Worm (Caenorhabditis elegans) whole organism, early embryonic: ENCODE data around the gene golg-4.

ENCODE experiments used
- B0310.2 ChIP-seq: sonication (generic microtip); optimal IDR thresholded peaks from 2 replicates; lab custom pipeline; 2016; ENCODE audit warnings: mild to moderate bottlenecking, missing genetic modification characterization, missing compliant biosample characterization
- aly-1 ChIP-seq: sonication (generic microtip); optimal IDR thresholded peaks from 2 replicates; lab custom pipeline; 2016; ENCODE audit warnings: missing genetic modification characterization, missing compliant biosample characterization
- ama-1 ChIP-seq: fragments of 150-350 bp; optimal IDR thresholded peaks from 2 replicates; lab custom pipeline; 2014
- ceh-36 ChIP-seq: sonication (generic microtip); optimal IDR thresholded peaks from 2 replicates; lab custom pipeline; 2016; ENCODE audit warnings: missing genetic modification characterization, inconsistent platforms, missing compliant biosample characterization
- flt-1 ChIP-seq: fragments of 200-800 bp; sonication (Bioruptor generic); IDR thresholded peaks from 2 replicates; pipeline ENCODE4 v1.3.6; 2022; ENCODE audit warnings: missing genetic modification characterization, missing compliant biosample characterization
- hmbx-1 ChIP-seq: sonication (generic microtip); optimal IDR thresholded peaks from 2 replicates; lab custom pipeline; 2016; ENCODE audit warnings: mild to moderate bottlenecking, missing genetic modification characterization, missing compliant biosample characterization
- hmg-4 ChIP-seq: fragments of 200-800 bp; sonication (Bioruptor generic); optimal IDR thresholded peaks from 2 replicates; lab custom pipeline; 2018; ENCODE audit warnings: mild to moderate bottlenecking, missing genetic modification characterization, missing compliant biosample characterization
- hnd-1 ChIP-seq: sonication (generic microtip); optimal IDR thresholded peaks from 2 replicates; lab custom pipeline; 2016; ENCODE audit warnings: missing genetic modification characterization, missing compliant biosample characterization
- tbx-11 ChIP-seq: fragments of 200-800 bp; sonication (Bioruptor generic); IDR thresholded peaks from 2 replicates; pipeline ENCODE4 v1.3.6; 2022; ENCODE audit warnings: missing genetic modification characterization, missing compliant biosample characterization

DNA sequence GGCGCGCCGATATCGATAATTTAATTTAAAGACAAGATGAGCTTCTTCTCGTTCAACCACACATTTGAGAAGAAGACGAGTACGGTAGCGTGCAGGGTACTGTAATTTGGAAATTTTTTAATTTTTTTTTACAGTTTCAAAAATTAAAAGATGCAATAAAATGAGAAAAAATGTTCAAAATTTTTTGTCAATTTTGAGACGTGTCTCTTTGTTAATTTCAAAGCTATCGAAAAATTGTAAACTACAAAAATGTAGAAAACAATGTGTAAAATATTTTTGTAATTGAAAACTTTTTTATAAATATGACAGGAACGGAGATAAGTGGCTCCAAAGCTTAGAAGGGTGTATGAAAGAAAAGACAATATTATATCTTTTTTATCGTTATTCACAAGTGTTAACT is 26.0 kb downstream of the golg-4 start, which contains the start of gene K01A11.1:
- no peak for TF ChIP-seq B0310.2 (tag; lab: Kevin White, UChicago)
- no peak for TF ChIP-seq ama-1 (lab: Kevin White, UChicago)
- no peak for TF ChIP-seq aly-1 (tag; lab: Kevin White, UChicago)
- TF ChIP-seq hnd-1 (tag; lab: Kevin White, UChicago), result no peak
- no peak for TF ChIP-seq flt-1 (GFP tag; lab: Robert Waterston, UW)
- TF ChIP-seq hmbx-1, result no peak
- TF ChIP-seq tbx-11 (GFP tag; lab: Robert Waterston, UW), result no peak
- no peak for TF ChIP-seq hmg-4 (GFP tag; lab: Kevin White, UChicago)
- TF ChIP-seq ceh-36 (tag; lab: Kevin White, UChicago), result no peak
